Fruit fly (Drosophila melanogaster) whole organism, embryonic: Measurements from ENCODE around the gene CG31463.

Experiments used
- CG10209 ChIP-seq: fragments of 200-800 bp; sonication (Bioruptor generic); optimal IDR thresholded peaks from 3 replicates; lab custom pipeline; 2017; ENCODE audit warnings: missing biosample characterization, mild to moderate bottlenecking, missing genetic modification characterization, missing genetic modification reagents
- CG10654 ChIP-seq: fragments of 200-800 bp; sonication (Bioruptor generic); optimal IDR thresholded peaks from 2 replicates; lab custom pipeline; 2016; ENCODE audit warnings: missing biosample characterization, missing genetic modification characterization
- CG12769 ChIP-seq: fragments of 200-800 bp; sonication (Bioruptor generic); optimal IDR thresholded peaks from 2 replicates; lab custom pipeline; 2019; ENCODE audit warnings: missing biosample characterization, mild to moderate bottlenecking, missing genetic modification characterization, moderate library complexity
- CG13624 ChIP-seq: fragments of 200-800 bp; sonication (Bioruptor generic); optimal IDR thresholded peaks from 2 replicates; lab custom pipeline; 2016; ENCODE audit warnings: missing biosample characterization, missing genetic modification characterization
- CG14710 ChIP-seq: fragments of 200-800 bp; sonication (Bioruptor generic); optimal IDR thresholded peaks from 3 replicates; lab custom pipeline; 2019; ENCODE audit warnings: missing biosample characterization, mild to moderate bottlenecking, missing genetic modification characterization, moderate library complexity
- CG17186 ChIP-seq: fragments of 200-800 bp; sonication (Bioruptor generic); optimal IDR thresholded peaks from 3 replicates; lab custom pipeline; 2017; ENCODE audit warnings: missing biosample characterization, missing genetic modification reagents, missing genetic modification characterization
- CG17361 ChIP-seq: fragments of 200-800 bp; sonication (Bioruptor generic); IDR thresholded peaks from 3 replicates; pipeline ENCODE4 v1.3.6; 2022; ENCODE audit warnings: missing biosample characterization, missing genetic modification characterization
- CG18599 ChIP-seq: fragments of 200-800 bp; sonication (Bioruptor generic); optimal IDR thresholded peaks from 3 replicates; lab custom pipeline; 2017; ENCODE audit warnings: missing biosample characterization, missing genetic modification characterization, mild to moderate bottlenecking, moderate library complexity, missing genetic modification reagents
- CG2889 ChIP-seq: fragments of 200-800 bp; sonication (Bioruptor generic); IDR thresholded peaks from 3 replicates; pipeline ENCODE4 v1.3.6; 2022; ENCODE audit warnings: missing biosample characterization, missing genetic modification characterization
- CG30020 ChIP-seq: fragments of 200-800 bp; optimal IDR thresholded peaks from 2 replicates; lab custom pipeline; 2019; ENCODE audit warnings: missing biosample characterization, mild to moderate bottlenecking, missing genetic modification characterization, moderate library complexity
- CG4282 ChIP-seq: fragments of 200-800 bp; sonication (Bioruptor generic); optimal IDR thresholded peaks from 2 replicates; lab custom pipeline; 2016; ENCODE audit warnings: missing biosample characterization, missing genetic modification characterization
- CG4328 ChIP-seq: fragments of 200-800 bp; sonication (Bioruptor generic); optimal IDR thresholded peaks from 3 replicates; lab custom pipeline; 2017; ENCODE audit warnings: missing biosample characterization, missing genetic modification reagents, missing genetic modification characterization
- CG4424 ChIP-seq: fragments of 200-800 bp; sonication (Bioruptor generic); optimal IDR thresholded peaks from 3 replicates; lab custom pipeline; 2016; ENCODE audit warnings: missing biosample characterization, missing genetic modification characterization
- CG5180 ChIP-seq: fragments of 200-800 bp; sonication (Bioruptor generic); optimal IDR thresholded peaks from 3 replicates; lab custom pipeline; 2017; ENCODE audit warnings: missing biosample characterization, missing genetic modification characterization, mild to moderate bottlenecking, moderate library complexity, missing genetic modification reagents
- CG6175 ChIP-seq: fragments of 200-800 bp; sonication (Bioruptor generic); IDR thresholded peaks from 3 replicates; pipeline ENCODE4 v1.3.6; 2022; ENCODE audit warnings: missing biosample characterization, missing genetic modification characterization
- CG6813 ChIP-seq: fragments of 200-800 bp; sonication (Bioruptor generic); optimal IDR thresholded peaks from 2 replicates; lab custom pipeline; 2017; ENCODE audit warnings: missing biosample characterization, missing genetic modification characterization, mild to moderate bottlenecking, moderate library complexity, missing genetic modification reagents
- CG7357 ChIP-seq: fragments of 200-800 bp; sonication (Bioruptor generic); IDR thresholded peaks from 3 replicates; pipeline ENCODE4 v1.3.6; 2022; ENCODE audit warnings: missing biosample characterization, missing genetic modification characterization
- CG7786 ChIP-seq: fragments of 200-800 bp; sonication (Bioruptor generic); optimal IDR thresholded peaks from 2 replicates; lab custom pipeline; 2016; ENCODE audit warnings: missing biosample characterization, missing genetic modification characterization
- CG8765 ChIP-seq: fragments of 200-800 bp; sonication (Bioruptor generic); IDR thresholded peaks from 2 replicates; pipeline ENCODE4 v1.3.6; 2022; ENCODE audit warnings: missing biosample characterization, missing genetic modification characterization
- CG9727 ChIP-seq: fragments of 200-800 bp; sonication (Bioruptor generic); optimal IDR thresholded peaks from 3 replicates; lab custom pipeline; 2017; ENCODE audit warnings: missing biosample characterization, mild to moderate bottlenecking, missing genetic modification characterization
- Dad ChIP-seq: fragments of 200-800 bp; sonication (Bioruptor generic); optimal IDR thresholded peaks from 3 replicates; lab custom pipeline; 2016; ENCODE audit warnings: missing biosample characterization, missing genetic modification characterization
- Eip74EF ChIP-seq, 2 experiments: fragments of 200-800 bp in 1 of 2; fragments of >200 bp in 1 of 2; sonication (Bioruptor generic) in 1 of 2; optimal IDR thresholded peaks; 2 replicates each; lab custom pipeline; 2017 to 2019; ENCODE audit warnings: missing biosample characterization in 2 of 2, missing genetic modification characterization in 2 of 2, mild to moderate bottlenecking in 1 of 2, moderate library complexity in 1 of 2
- Fer3 ChIP-seq: fragments of 200-800 bp; sonication (Bioruptor generic); optimal IDR thresholded peaks from 2 replicates; lab custom pipeline; 2018; ENCODE audit warnings: missing biosample characterization, mild to moderate bottlenecking, missing genetic modification characterization, moderate library complexity
- HLHmδ ChIP-seq: fragments of 200-800 bp; sonication (Bioruptor generic); optimal IDR thresholded peaks from 2 replicates; lab custom pipeline; 2018; ENCODE audit warnings: missing biosample characterization, mild to moderate bottlenecking, missing genetic modification characterization, moderate library complexity
- Lpt ChIP-seq: fragments of >200 bp; optimal IDR thresholded peaks from 2 replicates; lab custom pipeline; 2018; ENCODE audit warnings: missing biosample characterization, missing genetic modification characterization
- MBD-R2 ChIP-seq: fragments of 200-800 bp; sonication (Bioruptor generic); IDR thresholded peaks from 2 replicates; pipeline ENCODE4 v1.3.6; 2022; ENCODE audit warnings: missing biosample characterization, missing genetic modification characterization
- Myb ChIP-seq: fragments of 200-800 bp; sonication (Bioruptor generic); optimal IDR thresholded peaks from 2 replicates; lab custom pipeline; 2016; ENCODE audit warnings: missing biosample characterization, missing genetic modification characterization
- NC2β ChIP-seq: fragments of 200-800 bp; sonication (Bioruptor generic); optimal IDR thresholded peaks from 2 replicates; lab custom pipeline; 2016; ENCODE audit warnings: missing biosample characterization, missing genetic modification characterization
- Optix ChIP-seq: fragments of 200-800 bp; sonication (Bioruptor generic); IDR thresholded peaks from 3 replicates; pipeline ENCODE4 v1.3.6; 2022; ENCODE audit warnings: missing biosample characterization, missing genetic modification characterization
- Rfx ChIP-seq: fragments of 200-800 bp; sonication (Bioruptor generic); IDR thresholded peaks from 2 replicates; pipeline ENCODE4 v1.3.6; 2022; ENCODE audit warnings: missing biosample characterization, missing genetic modification characterization
- Rx ChIP-seq: fragments of 200-800 bp; sonication (Bioruptor generic); IDR thresholded peaks from 2 replicates; pipeline ENCODE4 v1.3.6; 2022; ENCODE audit warnings: missing biosample characterization, missing genetic modification characterization
- Sox102F ChIP-seq: fragments of 200-800 bp; sonication (Bioruptor generic); optimal IDR thresholded peaks from 2 replicates; lab custom pipeline; 2018; ENCODE audit warnings: missing biosample characterization, mild to moderate bottlenecking, missing genetic modification characterization, moderate library complexity
- en ChIP-seq: fragments of 200-800 bp; sonication (Bioruptor generic); optimal IDR thresholded peaks from 2 replicates; lab custom pipeline; 2016; ENCODE audit warnings: missing biosample characterization, missing genetic modification characterization
- exex ChIP-seq: fragments of 200-800 bp; sonication (Bioruptor generic); optimal IDR thresholded peaks from 4 replicates; lab custom pipeline; 2018; ENCODE audit warnings: missing biosample characterization, mild to moderate bottlenecking, missing genetic modification characterization, moderate library complexity
- fd96Cb ChIP-seq: fragments of 200-800 bp; sonication (Bioruptor generic); optimal IDR thresholded peaks from 2 replicates; lab custom pipeline; 2018; ENCODE audit warnings: missing biosample characterization, mild to moderate bottlenecking, missing genetic modification characterization, moderate library complexity
- gcm ChIP-seq: fragments of 200-800 bp; sonication (Bioruptor generic); optimal IDR thresholded peaks from 2 replicates; lab custom pipeline; 2019; ENCODE audit warnings: missing biosample characterization, mild to moderate bottlenecking, missing genetic modification characterization, moderate library complexity
- grau ChIP-seq: fragments of 200-800 bp; optimal IDR thresholded peaks from 3 replicates; lab custom pipeline; 2019; ENCODE audit warnings: missing biosample characterization, mild to moderate bottlenecking, missing genetic modification characterization, moderate library complexity
- gsb-n ChIP-seq: fragments of 200-800 bp; sonication (Bioruptor generic); optimal IDR thresholded peaks from 3 replicates; lab custom pipeline; 2018; ENCODE audit warnings: missing biosample characterization, mild to moderate bottlenecking, missing genetic modification characterization
- gt ChIP-seq: fragments of 200-800 bp; sonication (Bioruptor generic); IDR thresholded peaks from 2 replicates; pipeline ENCODE4 v1.3.6; 2022; ENCODE audit warnings: missing biosample characterization, missing genetic modification characterization
- hb ChIP-seq: fragments of 200-800 bp; sonication (Bioruptor generic); IDR thresholded peaks from 3 replicates; pipeline ENCODE4 v1.3.6; 2022; ENCODE audit warnings: missing biosample characterization, missing genetic modification characterization; ENCODE audit not compliant: partially characterized antibody
- hth ChIP-seq: fragments of >200 bp; optimal IDR thresholded peaks from 2 replicates; lab custom pipeline; 2017; ENCODE audit warnings: inconsistent platforms
- ind ChIP-seq: fragments of 200-800 bp; sonication (Bioruptor generic); optimal IDR thresholded peaks from 3 replicates; lab custom pipeline; 2016; ENCODE audit warnings: missing biosample characterization, missing genetic modification characterization
- lola ChIP-seq, 3 experiments: fragments of >200 bp in 2 of 3; fragments of 200-800 bp in 1 of 3; sonication (Bioruptor generic) in 1 of 3; optimal IDR thresholded peaks; 2 replicates each; lab custom pipeline; 2017 to 2019; ENCODE audit warnings: missing biosample characterization in 3 of 3, missing genetic modification characterization in 3 of 3, mild to moderate bottlenecking in 1 of 3, moderate library complexity in 1 of 3
- nau ChIP-seq: fragments of 200-800 bp; sonication (Bioruptor generic); optimal IDR thresholded peaks from 3 replicates; lab custom pipeline; 2017; ENCODE audit warnings: missing biosample characterization, mild to moderate bottlenecking, missing genetic modification characterization, missing genetic modification reagents
- pum ChIP-seq: fragments of 200-800 bp; sonication (Bioruptor generic); optimal IDR thresholded peaks from 2 replicates; lab custom pipeline; 2016; ENCODE audit warnings: missing biosample characterization, missing genetic modification characterization
- scrt ChIP-seq: fragments of 200-800 bp; sonication (Bioruptor generic); optimal IDR thresholded peaks from 2 replicates; lab custom pipeline; 2018; ENCODE audit warnings: missing biosample characterization, mild to moderate bottlenecking, missing genetic modification characterization, moderate library complexity
- sqz ChIP-seq: fragments of 200-800 bp; sonication (Bioruptor generic); optimal IDR thresholded peaks from 3 replicates; lab custom pipeline; 2018; ENCODE audit warnings: missing biosample characterization, mild to moderate bottlenecking, missing genetic modification characterization
- sr ChIP-seq: fragments of 200-800 bp; sonication (Bioruptor generic); IDR thresholded peaks from 3 replicates; pipeline ENCODE4 v1.3.6; 2022; ENCODE audit warnings: missing biosample characterization, missing genetic modification characterization
- stc ChIP-seq: fragments of 200-800 bp; sonication (Bioruptor generic); IDR thresholded peaks from 2 replicates; pipeline ENCODE4 v1.3.6; 2022; ENCODE audit warnings: missing biosample characterization, missing genetic modification characterization
- tio ChIP-seq: fragments of 200-800 bp; sonication (Bioruptor generic); optimal IDR thresholded peaks from 2 replicates; lab custom pipeline; 2017; ENCODE audit warnings: missing biosample characterization, missing genetic modification characterization, inconsistent platforms
- tna ChIP-seq: fragments of 200-800 bp; sonication (Bioruptor generic); IDR thresholded peaks from 2 replicates; pipeline ENCODE4 v1.3.6; 2022; ENCODE audit warnings: missing biosample characterization, missing genetic modification characterization; ENCODE audit not compliant: partially characterized antibody

CG31463 gene

DNA sequence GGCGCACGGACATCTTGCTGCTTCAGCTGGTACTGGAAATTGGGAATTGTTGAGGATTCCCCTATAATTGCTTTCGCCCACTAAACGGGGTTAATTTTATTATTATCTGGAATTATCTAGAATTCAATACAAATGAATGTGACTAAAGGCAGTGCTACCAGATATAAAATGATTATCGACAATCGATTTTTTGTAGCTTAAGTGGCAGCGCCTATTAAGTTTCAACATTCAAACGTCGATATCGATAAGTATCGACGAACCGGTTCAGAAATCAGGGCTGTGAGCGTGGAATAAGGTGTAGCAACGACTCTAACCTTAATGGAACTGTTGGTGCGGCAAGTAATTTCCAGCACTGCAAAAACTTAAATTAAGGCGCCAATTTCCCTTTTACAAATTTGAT lies 13.0 kb downstream of the CG31463 start, which contains the start of gene Sgt1 (continued):
- TF ChIP-seq Rfx (GFP tag; lab: Robert Waterston, UW) (peak; percentile 74), hth (lab: Kevin White, UChicago) (no peak), CG30020 (tag; lab: Kevin White, UChicago) (peak; percentile 45), Rx (no peak), exex (tag; lab: Kevin White, UChicago) (peak; percentile 73), sr (GFP tag; lab: Robert Waterston, UW) (no peak), CG4328 (peak; percentile 38), Lpt (GFP tag; lab: Kevin White, UChicago) (no peak), CG9727 (GFP tag; lab: Kevin White, UChicago) (no peak), stc (GFP tag; lab: Robert Waterston, UW) (no peak), CG6175 (GFP tag; lab: Robert Waterston, UW) (no peak), CG4424 (GFP tag; lab: Kevin White, UChicago) (no peak), Eip74EF (GFP tag; optimal IDR thresholded peaks at IDR 0.05; lab: Kevin White, UChicago) (no peak), CG12769 (tag; lab: Kevin White, UChicago) (no peak), CG14710 (tag; lab: Kevin White, UChicago) (peak; percentile 69), Optix (GFP tag; lab: Robert Waterston, UW) (no peak), CG18599 (GFP tag; lab: Kevin White, UChicago) (no peak), CG17186 (GFP tag; lab: Kevin White, UChicago) (peak; percentile 16), Sox102F (GFP tag; lab: Kevin White, UChicago) (no peak), HLHmδ (GFP tag; lab: Kevin White, UChicago) (no peak), lola (GFP tag; optimal IDR thresholded peaks at IDR 0.05; lab: Kevin White, UChicago) (no peak), pum (GFP tag; lab: Kevin White, UChicago) (peak; percentile 12), grau (tag; lab: Kevin White, UChicago) (peak; percentile 36), Fer3 (tag; lab: Kevin White, UChicago) (peak; percentile 17), tio (GFP tag; lab: Kevin White, UChicago) (no peak), sqz (GFP tag; lab: Kevin White, UChicago) (no peak), nau (GFP tag; lab: Kevin White, UChicago) (no peak), gcm (GFP tag; lab: Kevin White, UChicago) (no peak), NC2β (peak; percentile 30), Dad (peak; percentile 45), CG10654 (no peak), CG5180 (GFP tag; lab: Kevin White, UChicago) (no peak), CG2889 (GFP tag; lab: Robert Waterston, UW) (no peak), fd96Cb (tag; lab: Kevin White, UChicago) (no peak), CG13624 (peak; percentile 72), ind (GFP tag; lab: Kevin White, UChicago) (peak; percentile 35), Myb (GFP tag; lab: Kevin White, UChicago) (peak; percentile 78), CG8765 (0 out of 2 replicates have a peak, but pooled peaks have one; percentile 9), en (GFP tag; lab: Kevin White, UChicago) (no peak), CG7786 (GFP tag; lab: Kevin White, UChicago) (peak; percentile 47), gt (no peak), CG10209 (GFP tag; lab: Kevin White, UChicago) (no peak), tna (GFP tag; lab: Robert Waterston, UW) (peak; percentile 85), gsb-n (tag; lab: Kevin White, UChicago) (no peak), CG6813 (GFP tag; lab: Kevin White, UChicago) (no peak), CG17361 (GFP tag; lab: Robert Waterston, UW) (0 out of 3 replicates have a peak, but pooled peaks have one; percentile 21), hb (GFP tag; lab: Robert Waterston, UW) (peak; percentile 80), CG7357 (no peak), MBD-R2 (peak; percentile 54), scrt (GFP tag; lab: Kevin White, UChicago) (no peak), CG4282 (GFP tag; lab: Kevin White, UChicago) (peak; percentile 14)
